Worm (Caenorhabditis elegans) whole organism, L4 larva: ENCODE data around the gene ZC449.2.

Source experiments
- F37D6.2 ChIP-seq: sonication (generic microtip); optimal IDR thresholded peaks from 2 replicates; lab custom pipeline; 2016; ENCODE audit warnings: mild to moderate bottlenecking, missing genetic modification characterization, missing compliant biosample characterization
- aha-1 ChIP-seq: fragments of 150-350 bp; peaks from one replicate; lab custom pipeline; 2014; ENCODE audit warnings: missing biosample characterization, missing genetic modification characterization
- aly-2 ChIP-seq: sonication (generic microtip); optimal IDR thresholded peaks from 2 replicates; lab custom pipeline; 2018; ENCODE audit warnings: missing biosample characterization, missing genetic modification characterization
- ceh-20 ChIP-seq: fragments of 200-800 bp; sonication (Bioruptor generic); IDR thresholded peaks from 2 replicates; pipeline ENCODE4 v1.3.6; 2022; ENCODE audit warnings: missing genetic modification reagents, missing genetic modification characterization, missing compliant biosample characterization
- ceh-44 ChIP-seq: fragments of 200-800 bp; sonication (Bioruptor generic); IDR thresholded peaks from 2 replicates; pipeline ENCODE4 v1.3.6; 2022; ENCODE audit warnings: missing genetic modification reagents, missing genetic modification characterization, missing compliant biosample characterization
- ceh-62 ChIP-seq: sonication (generic microtip); optimal IDR thresholded peaks from 2 replicates; lab custom pipeline; 2017; ENCODE audit warnings: missing biosample characterization, missing genetic modification characterization
- cey-2 ChIP-seq: sonication (generic microtip); optimal IDR thresholded peaks from 3 replicates; lab custom pipeline; 2017; ENCODE audit warnings: missing genetic modification characterization, mild to moderate bottlenecking, missing compliant biosample characterization, antibody characterized with exemption, borderline replicate concordance; ENCODE audit not compliant: insufficient read depth
- ctbp-1 ChIP-seq: fragments of 200-800 bp; sonication (Bioruptor generic); IDR thresholded peaks from 2 replicates; pipeline ENCODE4 v1.3.6; 2022; ENCODE audit warnings: missing genetic modification reagents, missing genetic modification characterization, missing compliant biosample characterization
- daf-16 ChIP-seq, 3 experiments: sonication (generic microtip); optimal IDR thresholded peaks; 2 replicates each; lab custom pipeline; 2016 to 2017; ENCODE audit warnings: missing genetic modification characterization in 3 of 3, missing genetic modification reagents in 3 of 3, mild to moderate bottlenecking in 2 of 3, missing compliant biosample characterization in 2 of 3, missing biosample characterization in 1 of 3, moderate library complexity in 1 of 3
- dmd-6 ChIP-seq: fragments of 200-800 bp; sonication (Bioruptor generic); IDR thresholded peaks from 2 replicates; pipeline ENCODE4 v1.3.6; 2022; ENCODE audit warnings: missing genetic modification reagents, missing genetic modification characterization, missing compliant biosample characterization
- dve-1 ChIP-seq: sonication (generic microtip); optimal IDR thresholded peaks from 2 replicates; lab custom pipeline; 2017; ENCODE audit warnings: antibody characterized with exemption, mild to moderate bottlenecking, missing genetic modification characterization, missing compliant biosample characterization; ENCODE audit not compliant: insufficient read depth
- egl-27 ChIP-seq: sonication (generic microtip); optimal IDR thresholded peaks from 3 replicates; lab custom pipeline; 2017; ENCODE audit warnings: missing biosample characterization, missing genetic modification reagents, missing genetic modification characterization
- gei-8 ChIP-seq: fragments of 200-800 bp; sonication (Bioruptor generic); optimal IDR thresholded peaks from 2 replicates; lab custom pipeline; 2018; ENCODE audit warnings: mild to moderate bottlenecking, missing genetic modification characterization, missing compliant biosample characterization
- hif-1 ChIP-seq, 2 experiments: sonication (generic microtip); optimal IDR thresholded peaks; 2 replicates each; lab custom pipeline; 2016 to 2017; ENCODE audit warnings: missing compliant biosample characterization in 2 of 2, missing genetic modification characterization in 2 of 2, missing genetic modification reagents in 2 of 2, missing genotype in 2 of 2, mild to moderate bottlenecking in 1 of 2
- hlh-11 ChIP-seq: fragments of 200-800 bp; sonication (Bioruptor generic); optimal IDR thresholded peaks from 2 replicates; lab custom pipeline; 2018; ENCODE audit warnings: mild to moderate bottlenecking, missing genetic modification characterization, missing compliant biosample characterization
- hmg-1.1 ChIP-seq: fragments of 200-800 bp; sonication (Bioruptor generic); IDR thresholded peaks from 2 replicates; pipeline ENCODE4 v1.3.6; 2022; ENCODE audit warnings: missing genetic modification reagents, missing genetic modification characterization, missing compliant biosample characterization
- lim-7 ChIP-seq: fragments of 200-800 bp; sonication (Bioruptor generic); IDR thresholded peaks from 2 replicates; pipeline ENCODE4 v1.3.6; 2022; ENCODE audit warnings: missing genetic modification characterization, missing compliant biosample characterization
- lin-39 ChIP-seq: fragments of 150-350 bp; optimal IDR thresholded peaks from 2 replicates; lab custom pipeline; 2014; ENCODE audit warnings: missing biosample characterization, missing genetic modification reagents, missing genetic modification characterization
- lsy-2 ChIP-seq, 2 experiments: fragments of 150-350 bp in 1 of 2; sonication (generic microtip) in 1 of 2; optimal IDR thresholded peaks; 2 replicates each; lab custom pipeline; 2014 to 2017; ENCODE audit warnings: missing biosample characterization in 2 of 2, missing genetic modification characterization in 2 of 2
- mep-1 ChIP-seq: fragments of 150-350 bp; sonication (generic microtip); optimal IDR thresholded peaks from 3 replicates; lab custom pipeline; 2014; ENCODE audit warnings: missing biosample characterization, missing genetic modification characterization
- mes-2 ChIP-seq: sonication (generic microtip); optimal IDR thresholded peaks from 2 replicates; lab custom pipeline; 2016; ENCODE audit warnings: missing genotype, mild to moderate bottlenecking, missing genetic modification characterization, missing compliant biosample characterization; ENCODE audit not compliant: poor library complexity, severe bottlenecking
- nhr-111 ChIP-seq: fragments of 200-800 bp; sonication (Bioruptor generic); optimal IDR thresholded peaks from 2 replicates; lab custom pipeline; 2018; ENCODE audit warnings: mild to moderate bottlenecking, missing genetic modification characterization, missing compliant biosample characterization
- nhr-237 ChIP-seq: sonication (generic microtip); optimal IDR thresholded peaks from 2 replicates; lab custom pipeline; 2017; ENCODE audit warnings: missing biosample characterization, missing genetic modification characterization
- nhr-28 ChIP-seq: fragments of 150-350 bp; optimal IDR thresholded peaks from 2 replicates; lab custom pipeline; 2014; ENCODE audit warnings: missing biosample characterization, missing genetic modification characterization
- nhr-6 ChIP-seq: fragments of 150-350 bp; optimal IDR thresholded peaks from 2 replicates; lab custom pipeline; 2014; ENCODE audit warnings: missing biosample characterization, missing genetic modification characterization
- nhr-77 ChIP-seq: fragments of 150-350 bp; optimal IDR thresholded peaks from 2 replicates; lab custom pipeline; 2014; ENCODE audit warnings: missing biosample characterization, missing genetic modification characterization
- php-3 ChIP-seq: fragments of 200-800 bp; sonication (Bioruptor generic); IDR thresholded peaks from 2 replicates; pipeline ENCODE4 v1.3.6; 2022; ENCODE audit warnings: missing genetic modification reagents, missing genetic modification characterization, missing compliant biosample characterization
- pqm-1 ChIP-seq: sonication (generic microtip); optimal IDR thresholded peaks from 2 replicates; lab custom pipeline; 2017; ENCODE audit warnings: missing biosample characterization, missing genetic modification characterization
- rbr-2 ChIP-seq: sonication (generic microtip); optimal IDR thresholded peaks from 2 replicates; lab custom pipeline; 2016; ENCODE audit warnings: missing genotype, missing genetic modification characterization, missing compliant biosample characterization
- sdz-12 ChIP-seq: fragments of 200-800 bp; sonication (Bioruptor generic); optimal IDR thresholded peaks from 2 replicates; lab custom pipeline; 2018; ENCODE audit warnings: mild to moderate bottlenecking, missing genetic modification characterization, missing compliant biosample characterization
- set-16 ChIP-seq: fragments of 200-800 bp; sonication (Bioruptor generic); IDR thresholded peaks from 2 replicates; pipeline ENCODE4 v1.3.6; 2022; ENCODE audit warnings: missing genetic modification reagents, missing genetic modification characterization, missing compliant biosample characterization
- snpc-4 ChIP-seq: fragments of 150-350 bp; optimal IDR thresholded peaks from 2 replicates; lab custom pipeline; 2014; ENCODE audit warnings: missing biosample characterization, missing genetic modification characterization
- spr-3 ChIP-seq: fragments of 200-800 bp; sonication (Bioruptor generic); optimal IDR thresholded peaks from 2 replicates; lab custom pipeline; 2018; ENCODE audit warnings: mild to moderate bottlenecking, missing genetic modification characterization, missing compliant biosample characterization
- tra-1 ChIP-seq: fragments of 200-800 bp; sonication (Bioruptor generic); IDR thresholded peaks from 2 replicates; pipeline ENCODE4 v1.3.6; 2022; ENCODE audit warnings: missing genetic modification reagents, missing genetic modification characterization, missing compliant biosample characterization
- vab-7 ChIP-seq: fragments of 200-800 bp; sonication (Bioruptor generic); IDR thresholded peaks from 2 replicates; pipeline ENCODE4 v1.3.6; 2022; ENCODE audit warnings: missing genetic modification reagents, missing genetic modification characterization, missing compliant biosample characterization
- zag-1 ChIP-seq: fragments of 150-350 bp; optimal IDR thresholded peaks from 2 replicates; lab custom pipeline; 2014; ENCODE audit warnings: missing biosample characterization, missing genetic modification characterization
- zfp-3 ChIP-seq: fragments of 200-800 bp; sonication (Bioruptor generic); conservative IDR thresholded peaks from 2 replicates; pipeline ENCODE4 v1.3.6; 2022; ENCODE audit warnings: missing genetic modification reagents, missing genetic modification characterization, missing compliant biosample characterization
- zip-2 ChIP-seq: fragments of 150-350 bp; optimal IDR thresholded peaks from 2 replicates; lab custom pipeline; 2014; ENCODE audit warnings: missing biosample characterization, missing genetic modification characterization

Gene ZC449.2

DNA sequence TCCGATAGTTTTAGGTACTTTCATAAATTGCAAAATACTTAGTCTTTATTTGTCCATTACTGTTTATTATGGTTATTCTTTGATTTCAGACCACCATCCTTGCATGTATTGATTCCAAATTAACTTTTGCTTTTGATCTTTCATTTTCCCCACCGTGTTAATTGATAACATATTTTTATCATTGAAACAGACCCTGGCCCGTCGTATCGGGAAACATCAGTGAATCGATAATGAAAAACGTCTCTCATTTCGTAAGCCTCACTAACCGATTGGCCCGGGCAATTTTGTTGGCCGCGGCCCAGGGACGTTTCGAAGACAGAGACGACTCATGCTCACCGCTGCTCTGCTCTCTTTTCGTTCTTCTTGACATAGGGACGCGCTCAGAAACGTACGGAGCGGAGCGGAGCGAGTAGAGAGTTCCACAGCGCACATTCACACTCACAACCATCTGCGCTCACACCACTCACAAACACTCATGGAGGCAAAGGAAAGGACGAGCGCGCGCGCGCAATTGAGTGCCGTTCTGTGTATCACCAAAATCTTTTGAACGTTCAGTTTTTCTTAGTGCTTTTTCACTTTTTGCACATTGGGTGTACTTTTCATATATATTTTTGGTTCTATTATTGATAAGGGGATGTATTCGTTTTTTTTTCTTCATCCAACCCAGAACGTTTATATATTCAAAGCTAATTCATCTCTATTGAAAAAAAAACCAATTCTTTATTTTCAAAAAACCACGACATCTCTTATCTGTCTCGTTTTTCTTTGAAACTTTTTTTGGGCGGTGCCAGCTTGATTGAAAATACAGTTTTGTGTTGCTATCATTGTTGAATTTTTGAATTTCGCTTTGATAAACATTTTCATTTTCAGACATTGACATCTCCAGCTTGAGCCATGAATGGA, 42.9 kb downstream of the ZC449.2 start, which contains the start of gene C24H10.2 (continued):
- TF ChIP-seq zip-2 (no peak), nhr-77 (tag; lab: Kevin White, UChicago) (peak; percentile 8), zag-1 (tag; lab: Kevin White, UChicago) (no peak), snpc-4 (tag; lab: Kevin White, UChicago) (no peak), aly-2 (no peak), lsy-2 (tag; optimal IDR thresholded peaks at IDR 0.05; lab: Kevin White, UChicago) (peak; percentile 50 to 54), vab-7 (GFP tag; lab: Robert Waterston, UW) (no peak), sdz-12 (GFP tag; lab: Kevin White, UChicago) (no peak), nhr-237 (no peak), spr-3 (no peak), dve-1 (tag; lab: Kevin White, UChicago) (peak; percentile 17), ctbp-1 (GFP tag; lab: Robert Waterston, UW) (peak; percentile 67; the same call in 1 of the 2 replicates), daf-16 (GFP tag; optimal IDR thresholded peaks at IDR 0.05; lab: Kevin White, UChicago) (peak; percentile 23 to 25), daf-16 (tag; optimal IDR thresholded peaks at IDR 0.05; lab: Kevin White, UChicago) (peak; percentile 79), pqm-1 (tag; lab: Kevin White, UChicago) (peak; percentile 9), lim-7 (GFP tag; lab: Robert Waterston, UW) (0 out of 2 replicates have a peak, but pooled peaks have one; percentile 29), hmg-1.1 (GFP tag; lab: Robert Waterston, UW) (peak; percentile 80), mes-2 (tag; lab: Kevin White, UChicago) (peak; percentile 61), F37D6.2 (tag; lab: Kevin White, UChicago) (peak; percentile 37), tra-1 (GFP tag; lab: Robert Waterston, UW) (0 out of 2 replicates have a peak, but pooled peaks have one; percentile 51), gei-8 (no peak), lin-39 (tag; lab: Kevin White, UChicago) (no peak), set-16 (GFP tag; lab: Robert Waterston, UW) (peak; percentile 76), cey-2 (tag; lab: Kevin White, UChicago) (no peak), rbr-2 (tag; lab: Kevin White, UChicago) (peak; percentile 64), nhr-111 (GFP tag; lab: Kevin White, UChicago) (no peak), nhr-6 (tag; lab: Kevin White, UChicago) (peak; percentile 60), nhr-28 (tag; lab: Kevin White, UChicago) (peak; percentile 49), mep-1 (tag; lab: Kevin White, UChicago) (peak; percentile 77), aha-1 (tag; lab: Kevin White, UChicago) (peak; percentile 32), dmd-6 (GFP tag; lab: Robert Waterston, UW) (peak; percentile 56), hlh-11 (tag; lab: Kevin White, UChicago) (peak; percentile 86), ceh-20 (GFP tag; lab: Robert Waterston, UW) (0 out of 2 replicates have a peak, but pooled peaks have one; percentile 17), php-3 (GFP tag; lab: Robert Waterston, UW) (peak; percentile 5; the same call in 1 of the 2 replicates), ceh-44 (GFP tag; lab: Robert Waterston, UW) (no peak), hif-1 (tag; optimal IDR thresholded peaks at IDR 0.05; lab: Kevin White, UChicago) (peak in 1 of 2 experiments; percentile 40), zfp-3 (GFP tag; lab: Robert Waterston, UW) (no peak), ceh-62 (tag; lab: Kevin White, UChicago) (no peak), egl-27 (tag; lab: Kevin White, UChicago) (no peak)
